Worm (Caenorhabditis elegans) whole organism, L4 larva: ENCODE measurements around the gene stdh-3.
A peak's percentile ranks its signal among the peaks of the same experiment; 100 is the strongest.

Experiments used
- F44E2.7 ChIP-seq: fragments of 200-800 bp; sonication (Bioruptor generic); IDR thresholded peaks from 2 replicates; pipeline ENCODE4 v2.1.2; 2022; ENCODE audit warnings: missing genetic modification characterization, missing compliant biosample characterization
- R02D3.7 ChIP-seq: fragments of 150-350 bp; sonication (generic microtip); optimal IDR thresholded peaks from 3 replicates; lab custom pipeline; 2014; ENCODE audit warnings: missing biosample characterization, missing genetic modification characterization
- Y75B8A.6 ChIP-seq: fragments of 200-800 bp; sonication (Bioruptor generic); IDR thresholded peaks from 2 replicates; pipeline ENCODE4 v1.3.6; 2022; ENCODE audit warnings: missing genetic modification reagents, missing genetic modification characterization, missing compliant biosample characterization
- aha-1 ChIP-seq: fragments of 150-350 bp; peaks from one replicate; lab custom pipeline; 2014; ENCODE audit warnings: missing biosample characterization, missing genetic modification characterization
- arid-1 ChIP-seq: fragments of 200-800 bp; sonication (Bioruptor generic); conservative IDR thresholded peaks from 2 replicates; pipeline ENCODE4 v1.3.6; 2022; ENCODE audit warnings: missing genetic modification reagents, missing genetic modification characterization, missing compliant biosample characterization
- ceh-62 ChIP-seq: sonication (generic microtip); optimal IDR thresholded peaks from 2 replicates; lab custom pipeline; 2017; ENCODE audit warnings: missing biosample characterization, missing genetic modification characterization
- ctbp-1 ChIP-seq: fragments of 200-800 bp; sonication (Bioruptor generic); IDR thresholded peaks from 2 replicates; pipeline ENCODE4 v1.3.6; 2022; ENCODE audit warnings: missing genetic modification reagents, missing genetic modification characterization, missing compliant biosample characterization
- daf-12 ChIP-seq: fragments of 150-350 bp; optimal IDR thresholded peaks from 2 replicates; lab custom pipeline; 2014; ENCODE audit warnings: missing biosample characterization, missing genetic modification reagents, missing genetic modification characterization
- daf-16 ChIP-seq, 3 experiments: sonication (generic microtip); optimal IDR thresholded peaks; 2 replicates each; lab custom pipeline; 2016 to 2017; ENCODE audit warnings: missing genetic modification characterization in 3 of 3, missing genetic modification reagents in 3 of 3, mild to moderate bottlenecking in 2 of 3, missing compliant biosample characterization in 2 of 3, missing biosample characterization in 1 of 3, moderate library complexity in 1 of 3
- daf-8 ChIP-seq: fragments of 200-800 bp; sonication (Bioruptor generic); IDR thresholded peaks from 2 replicates; pipeline ENCODE4 v1.3.6; 2022; ENCODE audit warnings: missing genetic modification characterization, missing compliant biosample characterization
- dpl-1 ChIP-seq: fragments of 150-350 bp; optimal IDR thresholded peaks from 2 replicates; lab custom pipeline; 2014; ENCODE audit warnings: missing biosample characterization, missing genetic modification reagents, missing genetic modification characterization
- egl-43 ChIP-seq: fragments of 200-800 bp; sonication (Bioruptor generic); IDR thresholded peaks from 2 replicates; pipeline ENCODE4 v1.3.6; 2022; ENCODE audit warnings: missing genetic modification reagents, missing genetic modification characterization, missing compliant biosample characterization
- fkh-10 ChIP-seq: fragments of 150-350 bp; optimal IDR thresholded peaks from 2 replicates; lab custom pipeline; 2014; ENCODE audit warnings: missing biosample characterization, missing genetic modification reagents, missing genetic modification characterization
- hif-1 ChIP-seq, 2 experiments: sonication (generic microtip); optimal IDR thresholded peaks; 2 replicates each; lab custom pipeline; 2016 to 2017; ENCODE audit warnings: missing compliant biosample characterization in 2 of 2, missing genetic modification characterization in 2 of 2, missing genetic modification reagents in 2 of 2, missing genotype in 2 of 2, mild to moderate bottlenecking in 1 of 2
- hlh-11 ChIP-seq: fragments of 200-800 bp; sonication (Bioruptor generic); optimal IDR thresholded peaks from 2 replicates; lab custom pipeline; 2018; ENCODE audit warnings: mild to moderate bottlenecking, missing genetic modification characterization, missing compliant biosample characterization
- hlh-30 ChIP-seq: sonication (generic microtip); optimal IDR thresholded peaks from 2 replicates; lab custom pipeline; 2017; ENCODE audit warnings: antibody characterized with exemption, mild to moderate bottlenecking, missing genetic modification characterization, missing compliant biosample characterization; ENCODE audit not compliant: insufficient read depth
- hmg-1.1 ChIP-seq: fragments of 200-800 bp; sonication (Bioruptor generic); IDR thresholded peaks from 2 replicates; pipeline ENCODE4 v1.3.6; 2022; ENCODE audit warnings: missing genetic modification reagents, missing genetic modification characterization, missing compliant biosample characterization
- lin-1 ChIP-seq: fragments of 200-800 bp; sonication (Bioruptor generic); IDR thresholded peaks from 2 replicates; pipeline ENCODE4 v1.3.6; 2022; ENCODE audit warnings: missing genetic modification reagents, missing genetic modification characterization, missing compliant biosample characterization
- lin-13 ChIP-seq: fragments of 150-350 bp; optimal IDR thresholded peaks from 2 replicates; lab custom pipeline; 2014; ENCODE audit warnings: missing biosample characterization, missing genetic modification reagents, missing genetic modification characterization
- lin-15B ChIP-seq: fragments of 150-350 bp; sonication (generic microtip); optimal IDR thresholded peaks from 3 replicates; lab custom pipeline; 2014; ENCODE audit warnings: missing biosample characterization, missing genetic modification characterization
- lin-39 ChIP-seq: fragments of 150-350 bp; optimal IDR thresholded peaks from 2 replicates; lab custom pipeline; 2014; ENCODE audit warnings: missing biosample characterization, missing genetic modification reagents, missing genetic modification characterization
- mdl-1 ChIP-seq, 2 experiments: fragments of 150-350 bp in 1 of 2; sonication (generic microtip) in 1 of 2; optimal IDR thresholded peaks; 2 replicates each; lab custom pipeline; 2014 to 2017; ENCODE audit warnings: missing biosample characterization in 2 of 2, missing genetic modification characterization in 2 of 2
- mes-2 ChIP-seq: sonication (generic microtip); optimal IDR thresholded peaks from 2 replicates; lab custom pipeline; 2016; ENCODE audit warnings: missing genotype, mild to moderate bottlenecking, missing genetic modification characterization, missing compliant biosample characterization; ENCODE audit not compliant: poor library complexity, severe bottlenecking
- nhr-10 ChIP-seq: fragments of 150-350 bp; optimal IDR thresholded peaks from 2 replicates; lab custom pipeline; 2014; ENCODE audit warnings: missing biosample characterization, missing genetic modification characterization
- nhr-237 ChIP-seq: sonication (generic microtip); optimal IDR thresholded peaks from 2 replicates; lab custom pipeline; 2017; ENCODE audit warnings: missing biosample characterization, missing genetic modification characterization
- nhr-25 ChIP-seq: sonication (generic microtip); optimal IDR thresholded peaks from 2 replicates; lab custom pipeline; 2017; ENCODE audit warnings: missing genetic modification characterization, mild to moderate bottlenecking, missing compliant biosample characterization, antibody characterized with exemption, moderate library complexity, borderline replicate concordance; ENCODE audit not compliant: insufficient read depth
- nhr-41 ChIP-seq: fragments of 200-800 bp; sonication (Bioruptor generic); IDR thresholded peaks from 2 replicates; pipeline ENCODE4 v1.3.6; 2022; ENCODE audit warnings: missing genetic modification reagents, missing genetic modification characterization, missing compliant biosample characterization
- nhr-6 ChIP-seq: fragments of 150-350 bp; optimal IDR thresholded peaks from 2 replicates; lab custom pipeline; 2014; ENCODE audit warnings: missing biosample characterization, missing genetic modification characterization
- php-3 ChIP-seq: fragments of 200-800 bp; sonication (Bioruptor generic); IDR thresholded peaks from 2 replicates; pipeline ENCODE4 v1.3.6; 2022; ENCODE audit warnings: missing genetic modification reagents, missing genetic modification characterization, missing compliant biosample characterization
- rbr-2 ChIP-seq: sonication (generic microtip); optimal IDR thresholded peaks from 2 replicates; lab custom pipeline; 2016; ENCODE audit warnings: missing genotype, missing genetic modification characterization, missing compliant biosample characterization
- tag-97 ChIP-seq: fragments of 200-800 bp; sonication (Bioruptor generic); IDR thresholded peaks from 2 replicates; pipeline ENCODE4 v1.3.6; 2022; ENCODE audit warnings: missing genetic modification characterization, missing compliant biosample characterization
- unc-39 ChIP-seq: sonication (generic microtip); optimal IDR thresholded peaks from 2 replicates; lab custom pipeline; 2017; ENCODE audit warnings: missing biosample characterization, missing genetic modification characterization
- zip-11 ChIP-seq: fragments of 200-800 bp; sonication (Bioruptor generic); IDR thresholded peaks from 2 replicates; pipeline ENCODE4 v1.3.6; 2022; ENCODE audit warnings: missing genetic modification characterization, missing compliant biosample characterization

stdh-3 gene

DNA sequence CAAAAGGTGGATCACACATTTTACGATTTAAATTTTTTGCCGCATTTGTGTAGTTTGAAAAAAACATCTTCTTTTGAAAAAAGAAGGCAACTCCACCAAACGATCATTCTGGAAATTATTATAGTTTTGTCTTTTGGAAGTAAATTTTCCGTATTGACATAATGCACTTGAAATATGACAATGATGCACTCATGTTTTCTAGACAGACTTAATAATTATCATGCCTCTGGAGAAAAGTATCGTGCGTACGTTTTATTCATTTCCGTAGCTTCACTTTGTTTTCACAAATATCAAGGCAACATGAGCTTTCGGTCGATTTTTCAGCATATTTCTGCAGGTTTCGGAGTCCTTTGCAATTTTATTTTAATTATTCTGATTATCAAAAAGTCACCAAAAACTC, 13.9 kb downstream of the stdh-3 start, which contains the start of gene str-250 (continued):
- TF ChIP-seq arid-1 (GFP tag; lab: Robert Waterston, UW), result no peak
- TF ChIP-seq, all 104 proteins: peak for 0

DNA sequence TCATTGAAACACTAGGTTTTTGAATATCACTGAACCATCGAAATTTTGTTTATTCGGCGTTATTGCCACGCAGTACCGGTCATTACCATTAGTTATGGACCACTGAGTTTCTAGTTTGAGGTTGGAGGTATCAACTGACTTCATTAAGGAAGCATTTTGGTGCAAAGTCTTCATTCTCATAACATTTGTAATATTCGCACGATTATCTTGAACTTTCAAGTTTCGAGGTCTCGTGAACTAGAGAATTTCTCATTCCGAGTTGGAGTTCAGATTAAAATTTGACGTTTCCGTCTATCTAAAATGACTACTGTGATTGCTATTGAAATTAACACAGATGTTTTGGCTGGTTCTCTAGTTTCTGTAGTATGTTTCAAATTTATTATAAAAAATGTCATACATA, 16.3 kb downstream of the stdh-3 start, which contains the start of gene srx-42:
srx-42 (plus strand) TSS at position 301 of the 400 bp plus-strand sequence.
- TF ChIP-seq egl-43 (no peak), ctbp-1 (GFP tag; lab: Robert Waterston, UW) (no peak), nhr-10 (tag; lab: Kevin White, UChicago) (no peak)

DNA sequence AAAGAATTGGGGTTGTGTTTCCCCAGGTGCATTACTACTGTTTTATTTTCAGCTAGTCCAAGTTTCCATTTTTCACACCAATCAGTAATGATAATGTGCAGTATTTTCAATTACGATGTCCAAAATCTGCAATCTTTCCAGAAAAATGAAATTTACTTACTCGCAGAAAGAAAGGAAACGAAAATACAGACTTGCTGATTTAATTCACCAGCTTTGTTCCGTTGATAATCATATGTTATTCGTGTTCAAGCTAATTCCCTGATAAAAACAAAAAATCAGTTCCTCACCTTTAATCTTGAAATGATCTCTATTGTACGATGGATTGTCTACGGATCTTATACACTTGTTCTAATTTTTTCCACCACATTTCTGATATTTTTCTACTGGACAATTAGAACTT, 19.4 kb downstream of the stdh-3 start, which contains the start of gene srxa-11:
srxa-11 (plus strand) TSS at position 301 of the 400 bp plus-strand sequence.
- TF ChIP-seq hlh-30 (tag; lab: Kevin White, UChicago) (no peak), php-3 (GFP tag; lab: Robert Waterston, UW) (no peak), daf-8 (no peak), nhr-237 (tag; lab: Kevin White, UChicago) (no peak), nhr-41 (no peak), hmg-1.1 (GFP tag; lab: Robert Waterston, UW) (no peak), zip-11 (no peak), mes-2 (no peak), F44E2.7 (GFP tag; lab: Robert Waterston, UW) (no peak), daf-16 (GFP tag; optimal IDR thresholded peaks at IDR 0.05; lab: Kevin White, UChicago) (no peak), daf-16 (tag; optimal IDR thresholded peaks at IDR 0.05; lab: Kevin White, UChicago) (no peak), tag-97 (GFP tag; lab: Robert Waterston, UW) (no peak), ctbp-1 (GFP tag; lab: Robert Waterston, UW) (no peak)

DNA sequence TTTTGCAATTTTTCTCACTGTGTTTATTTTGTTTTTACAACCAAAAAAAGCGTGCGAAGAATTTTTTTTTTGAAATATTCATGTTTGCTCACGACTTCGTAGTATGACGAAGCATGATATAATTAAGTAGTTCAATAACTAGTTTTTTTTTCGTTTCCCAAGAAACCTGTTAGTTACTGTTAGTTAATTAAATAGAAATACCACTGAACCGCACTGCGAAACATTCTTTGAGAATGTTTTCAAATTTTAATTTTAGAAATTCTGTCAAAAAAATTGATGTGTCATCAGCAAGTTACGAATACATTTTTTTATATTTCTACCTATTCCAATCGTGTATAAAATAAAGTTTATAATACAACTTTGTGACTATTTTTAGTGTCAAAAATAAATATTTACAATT, 22.0 kb downstream of the stdh-3 start, which contains the start of gene srxa-12:
srxa-12 (plus strand) TSS at position 301 of the 400 bp plus-strand sequence.
- TF ChIP-seq ctbp-1 (GFP tag; lab: Robert Waterston, UW), result no peak
- no peak for TF ChIP-seq mdl-1 (tag; optimal IDR thresholded peaks at IDR 0.05; lab: Kevin White, UChicago)
- TF ChIP-seq nhr-6 (tag; lab: Kevin White, UChicago), result no peak
- TF ChIP-seq lin-39 (tag; lab: Kevin White, UChicago), result no peak
- TF ChIP-seq rbr-2, result no peak
- no peak for TF ChIP-seq hif-1 (tag; optimal IDR thresholded peaks at IDR 0.05; lab: Kevin White, UChicago)
- TF ChIP-seq daf-8, result no peak
- no peak for TF ChIP-seq Y75B8A.6 (GFP tag; lab: Robert Waterston, UW)
- TF ChIP-seq, all 104 proteins: peak for 0

DNA sequence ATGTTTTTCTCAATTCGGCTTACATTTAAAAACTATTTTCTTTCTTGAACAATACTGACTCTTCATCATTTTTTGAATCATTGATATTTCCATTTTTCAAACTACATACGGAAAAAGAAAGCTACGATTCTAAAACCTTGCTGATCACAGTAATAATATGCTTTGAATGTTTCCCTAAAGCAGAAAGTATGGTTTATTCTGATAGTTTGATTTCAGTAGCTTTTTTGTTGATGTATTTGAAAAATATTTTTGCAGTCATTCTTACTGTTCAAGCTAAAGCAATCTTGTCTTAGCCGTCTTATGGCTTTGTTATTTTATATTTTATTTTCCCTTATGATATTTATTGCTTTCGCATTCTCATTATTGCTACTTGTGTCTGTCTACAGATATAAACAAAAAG, 25.1 kb downstream of the stdh-3 start, which contains the start of gene srxa-13:
srxa-13 (plus strand) TSS at position 301 of the 400 bp plus-strand sequence.
- no peak for TF ChIP-seq lin-13 (GFP tag; lab: Kevin White, UChicago)
- TF ChIP-seq R02D3.7 (tag; lab: Kevin White, UChicago), result no peak
- no peak for TF ChIP-seq daf-12 (tag; lab: Kevin White, UChicago)
- TF ChIP-seq fkh-10 (GFP tag; lab: Kevin White, UChicago), result no peak
- TF ChIP-seq nhr-41, result no peak
- TF ChIP-seq ceh-62, result no peak
- TF ChIP-seq hlh-11, result no peak
- no peak for TF ChIP-seq nhr-25
- TF ChIP-seq dpl-1 (GFP tag; lab: Kevin White, UChicago), result no peak
- TF ChIP-seq lin-15B (tag; lab: Kevin White, UChicago), result no peak

DNA sequence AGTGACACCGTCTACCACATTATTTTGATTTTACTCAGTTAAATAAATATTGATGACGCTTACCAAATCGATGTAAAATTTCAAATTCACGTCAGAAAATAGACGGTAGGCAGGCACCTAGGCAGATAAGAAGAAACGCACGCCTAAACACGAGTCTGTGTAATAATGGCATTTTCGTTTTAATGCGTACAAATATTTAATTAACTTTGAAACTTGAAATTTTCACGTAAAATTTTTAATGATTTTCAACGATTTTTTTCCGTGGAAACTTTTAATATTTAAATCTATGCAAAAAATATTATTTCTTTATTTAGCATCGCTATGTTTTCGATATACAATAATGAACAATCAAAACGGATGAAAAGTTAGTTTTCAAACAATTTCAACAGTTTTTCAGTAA, 26.8 kb downstream of the stdh-3 start, which contains the start of gene C06B3.16:
C06B3.16 (plus strand) TSS at position 301 of the 400 bp plus-strand sequence.
- no peak for TF ChIP-seq lin-39 (tag; lab: Kevin White, UChicago)
- TF ChIP-seq aha-1, result peak; percentile 18
- no peak for TF ChIP-seq lin-1
- TF ChIP-seq unc-39 (tag; lab: Kevin White, UChicago), result no peak
